Worm (Caenorhabditis elegans) whole organism, midembryonic: Measurements from ENCODE around the gene srz-16.

ENCODE experiments used
- cog-1 ChIP-seq: sonication (generic microtip); optimal IDR thresholded peaks from 2 replicates; lab custom pipeline; 2016; ENCODE audit warnings: missing genetic modification characterization, missing compliant biosample characterization
- flt-1 ChIP-seq: fragments of 200-800 bp; sonication (Bioruptor generic); IDR thresholded peaks from 2 replicates; pipeline ENCODE4 v1.3.6; 2022; ENCODE audit warnings: missing genetic modification characterization, missing compliant biosample characterization
- klf-2 ChIP-seq: fragments of 200-800 bp; sonication (Bioruptor generic); conservative IDR thresholded peaks from 2 replicates; pipeline ENCODE4 v1.3.6; 2022; ENCODE audit warnings: missing genetic modification reagents, missing genetic modification characterization, missing compliant biosample characterization

DNA sequence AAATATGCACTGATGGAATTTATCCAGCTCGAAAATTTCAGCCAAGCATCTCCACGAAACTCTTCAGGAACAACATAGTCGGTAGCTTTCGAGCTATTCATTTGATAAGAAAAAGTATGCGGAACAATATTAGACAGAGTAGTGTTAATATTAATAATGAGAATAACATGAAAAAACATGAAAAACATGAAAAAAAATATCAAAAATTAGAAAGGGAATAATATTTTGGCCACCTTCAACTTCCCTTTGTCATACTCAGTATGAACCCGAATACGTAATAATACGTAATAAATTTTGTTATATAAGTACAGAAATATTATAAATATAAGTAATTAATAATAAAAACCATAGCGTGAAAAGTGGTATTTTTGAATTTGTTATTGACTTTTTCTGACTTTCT is 14.5 kb downstream of the srz-16 start, which contains the start of gene srw-39:
- no peak for TF ChIP-seq klf-2
- TF ChIP-seq cog-1 (tag; lab: Kevin White, UChicago): no peak
- no peak for TF ChIP-seq flt-1 (GFP tag; lab: Robert Waterston, UW)
